Fruit fly (Drosophila melanogaster): ENCODE data around the gene CG14636.

The CG14636 gene

DNA sequence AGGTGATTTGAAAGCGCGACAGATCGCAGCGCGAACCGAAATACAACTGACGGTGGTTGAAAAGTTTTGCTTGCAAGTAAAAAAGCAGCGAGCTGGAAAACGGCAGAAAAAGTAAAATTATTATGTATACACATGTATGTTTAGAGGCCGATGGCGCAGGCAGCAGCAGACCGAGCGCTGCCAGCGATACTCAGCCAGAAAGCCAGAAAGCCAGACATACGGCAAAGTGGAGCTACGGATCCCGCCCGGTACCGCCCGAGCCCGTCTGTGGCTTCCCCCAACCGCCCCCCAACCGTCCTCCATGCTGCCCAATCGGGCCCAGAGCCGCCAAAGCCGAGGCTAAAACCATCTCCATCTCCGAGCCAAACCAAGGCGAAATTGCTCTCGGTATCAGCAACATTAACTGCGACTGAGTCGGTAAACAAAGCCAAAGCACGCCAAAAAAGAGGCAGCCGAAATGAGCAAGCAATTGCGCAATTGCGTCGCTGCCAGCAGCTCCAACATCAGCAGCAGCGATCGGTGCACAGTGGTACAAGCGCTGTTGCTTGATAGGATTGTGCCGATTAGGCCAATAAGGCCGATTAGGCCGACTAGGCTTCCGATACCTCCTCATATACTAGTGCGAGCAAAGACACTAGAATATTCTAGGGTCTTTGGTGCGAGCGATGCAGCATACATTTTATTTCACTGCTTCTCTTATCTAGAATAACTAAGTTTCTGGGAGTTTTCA is at the start of gene CG14636:
Gene CG14636, minus strand, starts transcription at position 51 of the 730 bp plus-strand sequence.
- TF ChIP-seq CG8478 (optimal IDR thresholded peaks at IDR 0.05) (no peak), CTCF (optimal IDR thresholded peaks at IDR 0.05) (no peak)

DNA sequence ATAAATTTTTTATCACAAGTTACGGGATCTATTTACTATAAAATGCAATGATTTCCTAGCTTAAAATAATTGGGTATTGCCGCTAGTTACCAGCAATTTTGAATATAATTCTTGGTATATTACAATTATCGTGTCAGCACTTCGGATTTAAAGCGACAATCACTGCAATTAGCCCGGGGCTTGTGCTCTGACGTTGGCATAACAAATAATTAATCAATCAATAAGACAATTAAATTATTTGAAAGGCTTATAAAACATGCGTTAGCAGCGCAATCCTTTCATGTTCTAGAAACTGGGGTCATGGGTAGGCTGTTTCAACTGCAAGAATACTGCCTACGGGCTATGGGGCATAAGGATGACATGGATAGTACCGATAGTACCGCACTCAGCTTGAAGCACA is 41.6 kb upstream of the CG14636 start, which contains the start of gene Or82a:
Gene Or82a, plus strand, starts transcription at position 301 of the 400 bp plus-strand sequence.
- TF ChIP-seq CG8478 (optimal IDR thresholded peaks at IDR 0.05) (no peak), CTCF (optimal IDR thresholded peaks at IDR 0.05) (no peak)

DNA sequence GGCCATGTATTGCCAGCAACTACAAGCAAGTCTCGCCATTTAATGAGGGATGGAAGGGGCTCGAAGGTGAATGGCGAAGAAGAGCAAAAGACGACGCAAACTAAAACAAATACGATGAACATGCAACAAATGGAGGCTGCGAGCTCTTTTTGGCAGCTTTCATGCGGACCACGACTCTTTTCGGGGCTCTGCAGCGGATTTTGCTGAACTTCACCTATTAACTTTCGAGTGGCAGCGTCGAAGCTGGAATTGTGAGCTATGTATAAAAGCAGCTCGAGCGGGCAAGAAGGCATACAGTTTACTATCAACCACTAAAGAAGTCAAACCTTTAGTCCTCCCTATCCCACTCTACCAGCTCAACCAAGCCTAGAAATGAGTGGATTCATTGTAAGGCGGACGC is 39.3 kb upstream of the CG14636 start, which contains the start of gene TwdlV:
Gene TwdlV, plus strand, starts transcription at position 301 of the 400 bp plus-strand sequence.
- TF ChIP-seq CG8478 (optimal IDR thresholded peaks at IDR 0.05): no peak
- no peak for TF ChIP-seq CTCF (optimal IDR thresholded peaks at IDR 0.05)

dm6 chr3R:4252943-4253342 is 37.8 kb upstream of the CG14636 start, which contains the start of gene CG14644:
CG14644 (minus strand) TSS chr3R:4253043.
- no peak for TF ChIP-seq CTCF (optimal IDR thresholded peaks at IDR 0.05)
- no peak for TF ChIP-seq CG8478 (optimal IDR thresholded peaks at IDR 0.05)

DNA sequence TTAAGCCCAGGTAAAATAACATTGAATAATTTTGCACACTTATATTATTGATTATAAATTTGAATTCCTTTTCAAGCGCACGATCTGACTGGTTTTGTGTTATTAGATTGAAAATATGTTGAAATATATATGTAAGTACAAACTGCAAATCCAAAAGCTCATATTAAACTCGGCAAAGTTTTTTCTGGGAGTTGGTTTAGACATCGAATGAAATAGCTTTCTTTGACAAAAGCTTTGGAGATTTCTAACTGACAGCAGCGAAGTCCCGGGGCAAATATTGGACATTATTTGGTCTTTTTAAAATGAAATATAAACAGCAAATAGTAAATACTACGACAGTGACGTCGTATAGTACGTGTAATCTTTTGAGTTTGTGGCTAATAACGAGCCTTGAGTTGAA is 36.1 kb upstream of the CG14636 start, which contains the start of gene TwdlG:
Gene TwdlG, minus strand, starts transcription at position 101 of the 400 bp plus-strand sequence.
- TF ChIP-seq CTCF (optimal IDR thresholded peaks at IDR 0.05) (no peak), CG8478 (optimal IDR thresholded peaks at IDR 0.05) (no peak)

DNA sequence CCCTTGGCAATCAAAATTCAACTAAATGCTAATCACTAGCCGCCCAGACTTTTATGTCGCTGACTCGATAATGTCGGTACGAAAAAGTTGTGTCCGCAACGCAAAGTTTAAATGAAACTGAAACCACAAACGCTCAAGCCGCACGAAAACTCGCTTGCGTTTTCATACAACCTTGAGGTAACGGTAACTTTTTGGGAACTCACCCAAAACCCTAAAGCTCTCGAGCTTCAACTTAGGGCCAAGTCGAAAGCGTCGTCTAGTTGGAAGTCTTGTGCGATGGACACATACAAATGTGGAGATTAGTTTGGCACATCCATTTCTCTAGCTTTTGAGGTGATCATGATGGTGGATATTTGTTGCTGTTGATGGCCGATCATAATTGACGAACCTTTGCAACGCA is 34.8 kb upstream of the CG14636 start:
- TF ChIP-seq CG8478 (optimal IDR thresholded peaks at IDR 0.05): no peak
- TF ChIP-seq CTCF (optimal IDR thresholded peaks at IDR 0.05): no peak

- no peak for TF ChIP-seq CG8478 (optimal IDR thresholded peaks at IDR 0.05)
- no peak for TF ChIP-seq CTCF (optimal IDR thresholded peaks at IDR 0.05)
Observed at dm6 chr3R:4246578-4247070, 31.5 kb upstream of the CG14636 start, which contains the start of gene TwdlF. TwdlF (plus strand) TSS chr3R:4247020.

DNA sequence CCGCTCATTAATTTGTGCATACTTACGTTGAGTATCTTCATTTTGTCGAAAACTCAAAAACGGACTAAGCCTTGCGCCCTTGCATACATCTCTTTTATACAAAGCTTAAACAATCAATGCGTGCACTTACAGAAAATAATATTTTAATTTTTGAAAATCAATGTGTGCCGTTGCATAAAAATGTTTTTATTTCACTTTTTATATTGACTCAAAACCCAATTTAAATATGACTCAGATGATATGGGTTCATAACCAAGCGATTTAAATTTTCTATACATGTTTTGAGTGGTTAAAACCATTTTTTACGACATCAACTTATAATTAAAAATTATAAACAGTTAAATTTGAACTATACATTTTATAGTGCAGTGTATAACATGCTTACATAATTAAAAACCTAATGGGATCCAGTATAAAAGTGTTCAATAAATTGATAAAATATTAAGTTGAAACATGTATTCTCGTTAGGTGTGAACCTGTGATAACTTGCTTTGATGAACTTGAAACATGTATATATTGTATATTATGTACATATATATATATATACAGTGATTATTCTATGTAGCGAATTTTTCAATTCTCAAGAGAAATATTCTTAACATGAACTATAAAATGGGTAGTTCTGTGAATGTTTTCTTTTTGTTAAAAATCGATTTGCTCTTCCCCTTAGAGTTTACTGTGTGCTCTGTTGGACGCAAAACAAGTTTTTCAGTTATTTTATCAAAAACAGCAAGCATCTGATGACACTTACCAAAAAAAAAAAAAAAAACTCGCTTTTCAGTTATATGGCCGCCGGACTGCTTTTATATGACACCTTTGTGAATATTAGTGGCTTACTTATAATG is 28.2 kb upstream of the CG14636 start, which contains the start of gene CG34305:
Gene CG34305, minus strand, starts transcription at position 51 of the 845 bp plus-strand sequence.
- TF ChIP-seq CG8478 (optimal IDR thresholded peaks at IDR 0.05) (no peak), CTCF (optimal IDR thresholded peaks at IDR 0.05) (no peak)

dm6 chr3R:4242209-4242887 is 27.2 kb upstream of the CG14636 start, which contains the start of gene CG14642:
CG14642 (minus strand) TSS chr3R:4242717.
- TF ChIP-seq CTCF (optimal IDR thresholded peaks at IDR 0.05): no peak
- TF ChIP-seq CG8478 (optimal IDR thresholded peaks at IDR 0.05): no peak

DNA sequence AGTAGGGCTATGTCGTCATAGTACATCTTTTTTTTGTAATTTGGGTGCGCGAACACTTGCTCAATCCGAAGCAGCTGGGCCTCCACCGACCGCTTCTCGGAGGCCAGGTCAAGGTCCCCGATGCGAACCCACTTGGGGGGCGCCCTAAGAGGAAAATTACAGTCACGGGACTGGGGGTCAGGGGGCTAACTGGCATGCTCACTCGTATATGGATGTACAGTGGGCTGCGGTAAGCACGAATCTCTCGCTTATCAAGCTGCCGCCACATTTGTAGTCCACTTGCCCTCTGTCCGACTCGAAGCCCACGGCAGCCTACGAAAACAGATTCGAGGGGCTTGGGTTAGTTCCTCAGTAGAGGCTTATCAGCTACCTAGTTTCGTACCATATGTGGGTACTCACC is 26.7 kb upstream of the CG14636 start:
- TF ChIP-seq CTCF (optimal IDR thresholded peaks at IDR 0.05) (no peak), CG8478 (optimal IDR thresholded peaks at IDR 0.05) (no peak)

dm6 chr3R:4236534-4236933 is 21.4 kb upstream of the CG14636 start:
- TF ChIP-seq CG8478 (optimal IDR thresholded peaks at IDR 0.05) (no peak), CTCF (optimal IDR thresholded peaks at IDR 0.05) (no peak)

- TF ChIP-seq CTCF (optimal IDR thresholded peaks at IDR 0.05) (no peak), CG8478 (optimal IDR thresholded peaks at IDR 0.05) (no peak)
Observed at dm6 chr3R:4234991-4235553, 20.0 kb upstream of the CG14636 start, which contains the start of gene Gel. Gel (plus strand) TSS chr3R:4235217.

DNA sequence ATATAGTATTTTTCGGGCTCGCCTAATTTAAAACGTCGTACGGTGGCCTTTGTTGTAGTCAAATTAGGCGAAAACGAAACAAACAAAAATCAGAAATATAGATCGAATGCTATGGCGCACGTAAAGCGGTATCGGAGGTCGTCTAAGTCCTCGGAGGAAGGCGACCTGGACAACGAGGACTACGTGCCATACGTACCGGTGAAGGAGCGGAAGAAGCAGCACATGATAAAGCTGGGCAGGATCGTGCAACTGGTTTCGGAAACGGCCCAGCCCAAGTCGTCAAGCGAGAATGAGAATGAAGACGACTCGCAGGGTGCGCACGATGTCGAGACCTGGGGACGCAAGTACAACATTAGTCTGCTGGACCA is 17.9 kb upstream of the CG14636 start, which contains the start of gene abs:
Gene abs, plus strand, starts transcription at position 30 of the 368 bp plus-strand sequence.
- TF ChIP-seq CTCF (optimal IDR thresholded peaks at IDR 0.05) (no peak), CG8478 (optimal IDR thresholded peaks at IDR 0.05) (no peak)
